Worm (Caenorhabditis elegans) whole organism, young adult: Measurements from ENCODE around the gene syx-4.

Experiments
- F57A8.1 ChIP-seq: fragments of 200-800 bp; sonication (Bioruptor generic); optimal IDR thresholded peaks from 2 replicates; lab custom pipeline; 2018; ENCODE audit warnings: mild to moderate bottlenecking, missing genetic modification characterization, moderate library complexity, missing compliant biosample characterization
- ama-1 ChIP-seq, 3 experiments: fragments of 150-350 bp in 1 of 3; sonication (generic microtip) in 2 of 3; optimal IDR thresholded peaks; 2 replicates each; lab custom pipeline; 2014 to 2018; ENCODE audit warnings: missing biosample characterization in 2 of 3, missing genetic modification characterization in 2 of 3, missing genetic modification reagents in 2 of 3
- attf-3 ChIP-seq: fragments of 200-800 bp; sonication (Bioruptor generic); conservative IDR thresholded peaks from 2 replicates; pipeline ENCODE4 v1.3.6; 2022; ENCODE audit warnings: missing genetic modification reagents, missing genetic modification characterization, missing compliant biosample characterization
- ekl-4 ChIP-seq: fragments of 200-800 bp; sonication (Bioruptor generic); IDR thresholded peaks from 2 replicates; pipeline ENCODE4 v1.3.6; 2022; ENCODE audit warnings: missing genetic modification reagents, missing genetic modification characterization, missing compliant biosample characterization
- gei-17 ChIP-seq: fragments of 200-800 bp; sonication (Bioruptor generic); optimal IDR thresholded peaks from 2 replicates; lab custom pipeline; 2018; ENCODE audit warnings: mild to moderate bottlenecking, missing genetic modification characterization, missing compliant biosample characterization
- him-1 ChIP-seq: sonication (generic microtip); optimal IDR thresholded peaks from 2 replicates; lab custom pipeline; 2016; ENCODE audit warnings: missing genotype, missing genetic modification reagents, missing genetic modification characterization, missing compliant biosample characterization
- hmg-20 ChIP-seq: fragments of 200-800 bp; sonication (Bioruptor generic); IDR thresholded peaks from 2 replicates; pipeline ENCODE4 v1.3.6; 2022; ENCODE audit warnings: missing genetic modification reagents, missing genetic modification characterization, missing compliant biosample characterization
- madf-8 ChIP-seq: fragments of 200-800 bp; sonication (Bioruptor generic); conservative IDR thresholded peaks from 2 replicates; pipeline ENCODE4 v1.3.6; 2022; ENCODE audit warnings: missing genetic modification reagents, missing genetic modification characterization, missing compliant biosample characterization
- nfya-1 ChIP-seq: sonication (generic microtip); optimal IDR thresholded peaks from 2 replicates; lab custom pipeline; 2017; ENCODE audit warnings: antibody characterized with exemption, missing compliant biosample characterization, missing genetic modification characterization, borderline replicate concordance; ENCODE audit not compliant: insufficient read depth
- sdz-38 ChIP-seq: sonication (generic microtip); optimal IDR thresholded peaks from 2 replicates; lab custom pipeline; 2016; ENCODE audit warnings: missing genotype, missing genetic modification characterization, missing compliant biosample characterization

DNA sequence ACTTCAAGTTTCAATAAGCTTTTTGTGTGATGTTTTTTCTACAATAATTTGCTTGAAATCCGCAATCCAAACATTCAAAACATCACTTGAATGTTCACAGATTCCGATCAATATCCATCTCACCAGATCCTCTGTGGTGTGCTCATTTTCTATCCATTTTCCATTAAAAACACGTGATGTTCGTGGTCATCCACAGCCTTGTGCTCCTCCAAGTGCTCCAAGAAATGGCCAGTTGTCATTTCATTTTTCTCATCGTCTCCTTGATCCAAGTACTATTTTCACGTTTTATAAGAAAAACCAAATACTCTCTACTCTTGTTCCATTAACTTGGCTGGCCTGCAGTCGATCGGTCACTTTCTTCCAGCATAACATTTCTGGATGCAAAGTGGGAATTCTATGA, 19.1 kb downstream of the syx-4 start:
- TF ChIP-seq madf-8 (GFP tag; lab: Robert Waterston, UW), result no peak
- no peak for TF ChIP-seq ekl-4
- no peak for TF ChIP-seq hmg-20 (GFP tag; lab: Robert Waterston, UW)
- no peak for TF ChIP-seq attf-3 (GFP tag; lab: Robert Waterston, UW)
- no peak for TF ChIP-seq him-1 (tag; lab: Kevin White, UChicago)
- TF ChIP-seq ama-1 (optimal IDR thresholded peaks at IDR 0.05; lab: Kevin White, UChicago), result no peak
- no peak for TF ChIP-seq ama-1 (GFP tag; optimal IDR thresholded peaks at IDR 0.05; lab: Kevin White, UChicago)
- no peak for TF ChIP-seq gei-17 (GFP tag; lab: Kevin White, UChicago)
- TF ChIP-seq nfya-1, result no peak
- TF ChIP-seq F57A8.1 (GFP tag; lab: Kevin White, UChicago), result no peak
- no peak for TF ChIP-seq sdz-38 (tag; lab: Kevin White, UChicago)
